Worm (Caenorhabditis elegans) whole organism, L4 larva: Measurements from ENCODE around the gene ced-11.

Source experiments
- F49E8.2 ChIP-seq: sonication (generic microtip); optimal IDR thresholded peaks from 2 replicates; lab custom pipeline; 2016; ENCODE audit warnings: missing compliant biosample characterization, mild to moderate bottlenecking, missing genetic modification characterization, borderline replicate concordance
- ceh-82 ChIP-seq: sonication (generic microtip); optimal IDR thresholded peaks from 2 replicates; lab custom pipeline; 2017; ENCODE audit warnings: missing biosample characterization, missing genetic modification characterization
- hlh-11 ChIP-seq: fragments of 200-800 bp; sonication (Bioruptor generic); optimal IDR thresholded peaks from 2 replicates; lab custom pipeline; 2018; ENCODE audit warnings: mild to moderate bottlenecking, missing genetic modification characterization, missing compliant biosample characterization
- lin-13 ChIP-seq: fragments of 150-350 bp; optimal IDR thresholded peaks from 2 replicates; lab custom pipeline; 2014; ENCODE audit warnings: missing biosample characterization, missing genetic modification reagents, missing genetic modification characterization
- mdl-1 ChIP-seq, 2 experiments: fragments of 150-350 bp in 1 of 2; sonication (generic microtip) in 1 of 2; optimal IDR thresholded peaks; 2 replicates each; lab custom pipeline; 2014 to 2017; ENCODE audit warnings: missing biosample characterization in 2 of 2, missing genetic modification characterization in 2 of 2
- mdt-29 ChIP-seq: fragments of 200-800 bp; sonication (Bioruptor generic); IDR thresholded peaks from 2 replicates; pipeline ENCODE4 v1.3.6; 2022; ENCODE audit warnings: missing genetic modification reagents, missing genetic modification characterization, missing compliant biosample characterization
- mep-1 ChIP-seq: fragments of 150-350 bp; sonication (generic microtip); optimal IDR thresholded peaks from 3 replicates; lab custom pipeline; 2014; ENCODE audit warnings: missing biosample characterization, missing genetic modification characterization
- pqm-1 ChIP-seq: sonication (generic microtip); optimal IDR thresholded peaks from 2 replicates; lab custom pipeline; 2017; ENCODE audit warnings: missing biosample characterization, missing genetic modification characterization
- snpc-4 ChIP-seq: fragments of 150-350 bp; optimal IDR thresholded peaks from 2 replicates; lab custom pipeline; 2014; ENCODE audit warnings: missing biosample characterization, missing genetic modification characterization

DNA sequence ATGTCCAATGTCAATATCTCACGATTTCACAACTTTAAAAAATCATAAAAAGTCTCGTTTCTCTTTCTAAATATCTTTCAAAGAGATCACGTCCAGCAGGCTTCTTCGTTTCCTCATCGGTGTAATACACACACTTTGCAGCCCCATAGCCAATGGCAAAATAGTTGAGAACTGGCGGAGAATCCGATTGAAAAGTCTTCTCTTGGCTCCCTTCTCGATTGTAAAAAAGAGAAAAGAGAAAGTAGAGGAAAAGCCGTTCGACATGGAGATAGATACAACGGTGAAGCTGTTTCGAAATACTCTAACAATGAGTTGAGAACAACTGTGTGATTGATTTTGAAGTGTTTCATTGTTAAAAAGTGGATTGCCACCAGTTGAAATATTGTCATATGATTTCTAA is 32.4 kb downstream of the ced-11 start:
- TF ChIP-seq F49E8.2 (tag; lab: Kevin White, UChicago) (no peak), hlh-11 (no peak), pqm-1 (no peak), snpc-4 (no peak), mdt-29 (GFP tag; lab: Robert Waterston, UW) (no peak), ceh-82 (tag; lab: Kevin White, UChicago) (no peak), lin-13 (GFP tag; lab: Kevin White, UChicago) (no peak), mep-1 (tag; lab: Kevin White, UChicago) (no peak), mdl-1 (tag; optimal IDR thresholded peaks at IDR 0.05; lab: Kevin White, UChicago) (no peak)
